Worm (Caenorhabditis elegans) whole organism, L1 larva: ENCODE measurements around the gene ilcr-1.

ENCODE experiments used
- dpl-1 ChIP-seq, 3 experiments: fragments of 150-350 bp in 2 of 3; sonication (generic microtip) in 1 of 3; optimal IDR thresholded peaks; 2 replicates each; lab custom pipeline; 2014 to 2017; ENCODE audit warnings: missing biosample characterization in 3 of 3, missing genetic modification characterization in 3 of 3, missing genetic modification reagents in 3 of 3
- mdl-1 ChIP-seq, 2 experiments: fragments of 150-350 bp; optimal IDR thresholded peaks; 2 replicates each; lab custom pipeline; 2014 to 2017; ENCODE audit warnings: missing biosample characterization in 2 of 2, missing genetic modification characterization in 2 of 2, inconsistent platforms in 1 of 2
- mef-2 ChIP-seq: fragments of 150-350 bp; optimal IDR thresholded peaks from 2 replicates; lab custom pipeline; 2014; ENCODE audit warnings: missing biosample characterization, missing genetic modification characterization
- nhr-11 ChIP-seq: fragments of 150-350 bp; optimal IDR thresholded peaks from 2 replicates; lab custom pipeline; 2014; ENCODE audit warnings: missing biosample characterization, missing genetic modification characterization
- nhr-237 ChIP-seq: fragments of 150-350 bp; optimal IDR thresholded peaks from 2 replicates; lab custom pipeline; 2014; ENCODE audit warnings: missing biosample characterization, missing genetic modification characterization
- nhr-77 ChIP-seq: fragments of 150-350 bp; optimal IDR thresholded peaks from 2 replicates; lab custom pipeline; 2014; ENCODE audit warnings: missing biosample characterization, missing genetic modification characterization
- sptf-1 ChIP-seq: fragments of 150-350 bp; optimal IDR thresholded peaks from 2 replicates; lab custom pipeline; 2014; ENCODE audit warnings: missing biosample characterization, missing genetic modification characterization
- ztf-4 ChIP-seq: fragments of 150-350 bp; optimal IDR thresholded peaks from 2 replicates; lab custom pipeline; 2014; ENCODE audit warnings: missing biosample characterization, missing genetic modification characterization

- TF ChIP-seq nhr-77 (tag; lab: Kevin White, UChicago): no peak
- TF ChIP-seq nhr-237: no peak
- no peak for TF ChIP-seq nhr-11 (tag; lab: Kevin White, UChicago)
- TF ChIP-seq sptf-1 (tag; lab: Kevin White, UChicago): no peak
- peak in 1 of 3 experiments; percentile 5 for TF ChIP-seq dpl-1 (GFP tag; optimal IDR thresholded peaks at IDR 0.05; lab: Kevin White, UChicago)
- no peak for TF ChIP-seq ztf-4 (tag; lab: Kevin White, UChicago)
- no peak for TF ChIP-seq mef-2
- TF ChIP-seq mdl-1 (tag; optimal IDR thresholded peaks at IDR 0.05; lab: Kevin White, UChicago): no peak
Measured at ce11 chrIV:14272561-14272960, 3.7 kb upstream of the ilcr-1 start.
